Worm (Caenorhabditis elegans) whole organism, mixed stage, embryonic: ENCODE measurements around the gene srh-297.

Source experiments
- ces-1 ChIP-seq: fragments of 150-350 bp; optimal IDR thresholded peaks from 2 replicates; lab custom pipeline; 2014; ENCODE audit warnings: missing biosample characterization, missing genetic modification reagents, missing genetic modification characterization
- lin-13 ChIP-seq: fragments of 150-350 bp; optimal IDR thresholded peaks from 2 replicates; lab custom pipeline; 2014; ENCODE audit warnings: missing biosample characterization, missing genetic modification characterization
- lsy-2 ChIP-seq: fragments of 150-350 bp; optimal IDR thresholded peaks from 2 replicates; lab custom pipeline; 2014; ENCODE audit warnings: missing biosample characterization, missing genetic modification characterization
- nhr-237 ChIP-seq: fragments of 150-350 bp; optimal IDR thresholded peaks from 2 replicates; lab custom pipeline; 2014; ENCODE audit warnings: missing biosample characterization, missing genetic modification characterization
- nhr-28 ChIP-seq: fragments of 150-350 bp; optimal IDR thresholded peaks from 2 replicates; lab custom pipeline; 2014; ENCODE audit warnings: missing biosample characterization, missing genetic modification characterization
- nhr-76 ChIP-seq: sonication (generic microtip); optimal IDR thresholded peaks from 2 replicates; lab custom pipeline; 2017; ENCODE audit warnings: missing biosample characterization, missing genetic modification characterization
- unc-62 ChIP-seq: fragments of 150-350 bp; optimal IDR thresholded peaks from 2 replicates; lab custom pipeline; 2014; ENCODE audit warnings: missing biosample characterization, missing genetic modification reagents, missing genetic modification characterization
- ztf-11 ChIP-seq: fragments of 150-350 bp; optimal IDR thresholded peaks from 2 replicates; lab custom pipeline; 2014; ENCODE audit warnings: missing biosample characterization, missing genetic modification characterization

- TF ChIP-seq nhr-237 (tag; lab: Kevin White, UChicago) (no peak), nhr-28 (tag; lab: Kevin White, UChicago) (no peak), ces-1 (GFP tag; lab: Kevin White, UChicago) (no peak), unc-62 (no peak), nhr-76 (no peak), lin-13 (tag; lab: Kevin White, UChicago) (no peak), lsy-2 (no peak), ztf-11 (tag; lab: Kevin White, UChicago) (no peak)
These were observed 16.4 kb downstream of the srh-297 start, which contains the start of gene ZC239.4 for ce11 chrII:3213898-3214297.
